Fruit fly (Drosophila melanogaster): ENCODE data around the gene CG31883.
A peak's percentile ranks its signal among the peaks of the same experiment; 100 is the strongest.

CG31883 gene

DNA sequence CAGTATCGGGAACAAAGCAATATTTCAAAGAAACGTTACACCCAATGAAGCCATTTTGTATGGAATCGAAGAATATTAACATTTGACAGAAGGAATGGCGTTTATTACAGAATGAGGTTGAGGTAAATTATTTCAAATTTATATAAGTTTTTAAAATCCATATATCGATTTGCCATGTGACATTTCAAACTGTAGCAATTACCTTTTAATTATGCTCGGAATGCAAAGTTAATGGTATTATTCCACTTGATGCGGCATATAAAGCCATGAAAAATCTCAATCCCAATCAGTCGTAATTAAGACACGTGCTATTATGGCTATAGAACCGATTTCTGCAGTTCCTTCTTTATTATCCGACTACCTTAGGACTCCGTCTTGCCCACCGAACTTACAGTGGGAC is at the start of gene CG31883:
TSS of gene CG31883 (plus strand) at position 301 of the 400 bp plus-strand sequence.
- no peak for TF ChIP-seq CG7101 (tag; optimal IDR thresholded peaks at IDR 0.05)
- TF ChIP-seq ovo (GFP tag; optimal IDR thresholded peaks at IDR 0.05) = no peak
- TF ChIP-seq CG12768 (GFP tag; optimal IDR thresholded peaks at IDR 0.05) = no peak
- no peak for TF ChIP-seq toe (GFP tag; optimal IDR thresholded peaks at IDR 0.05)
- TF ChIP-seq CG7045 (GFP tag; optimal IDR thresholded peaks at IDR 0.05) = no peak
- no peak for TF ChIP-seq CG33017 (tag; optimal IDR thresholded peaks at IDR 0.05)
- TF ChIP-seq CG1620 (GFP tag; optimal IDR thresholded peaks at IDR 0.05) = no peak
- TF ChIP-seq pad (GFP tag; optimal IDR thresholded peaks at IDR 0.05) = no peak
- TF ChIP-seq Clk (GFP tag; optimal IDR thresholded peaks at IDR 0.05) = no peak
- TF ChIP-seq Crg-1 (GFP tag; optimal IDR thresholded peaks at IDR 0.05) = no peak
- TF ChIP-seq Mnt (GFP tag; optimal IDR thresholded peaks at IDR 0.05) = no peak
- no peak for TF ChIP-seq CG14711 (tag; optimal IDR thresholded peaks at IDR 0.05)
- no peak for TF ChIP-seq CG5204 (GFP tag; optimal IDR thresholded peaks at IDR 0.05)
- no peak for TF ChIP-seq Hr96 (GFP tag; optimal IDR thresholded peaks at IDR 0.05)
- no peak for TF ChIP-seq cic (GFP tag; optimal IDR thresholded peaks at IDR 0.05)
- no peak for TF ChIP-seq bab1 (GFP tag; optimal IDR thresholded peaks at IDR 0.05)

DNA sequence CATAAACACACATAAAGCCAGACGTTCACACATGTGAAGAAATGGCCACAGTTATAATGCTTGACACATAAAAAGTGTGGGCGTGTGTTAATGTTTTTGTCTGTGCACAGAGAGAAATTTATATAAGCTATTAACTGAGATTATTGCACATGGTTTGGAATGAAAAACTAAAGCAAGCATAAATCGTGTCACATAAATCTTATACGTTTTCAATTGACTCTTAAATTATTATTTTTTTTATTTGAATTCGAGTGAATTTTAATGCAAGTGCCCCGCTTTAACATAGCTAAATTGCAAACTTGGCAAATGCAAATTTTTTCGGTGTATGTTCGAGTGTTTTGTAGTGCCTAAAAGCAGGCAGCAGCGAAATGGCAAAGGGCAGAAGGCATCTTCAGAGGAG is 40.8 kb upstream of the CG31883 start:
- TF ChIP-seq CG12768 (GFP tag; optimal IDR thresholded peaks at IDR 0.05) (no peak), bab1 (GFP tag; optimal IDR thresholded peaks at IDR 0.05) (peak; percentile 82), CG14711 (tag; optimal IDR thresholded peaks at IDR 0.05) (peak; percentile 8), cic (GFP tag; optimal IDR thresholded peaks at IDR 0.05) (no peak), CG7101 (tag; optimal IDR thresholded peaks at IDR 0.05) (no peak)

DNA sequence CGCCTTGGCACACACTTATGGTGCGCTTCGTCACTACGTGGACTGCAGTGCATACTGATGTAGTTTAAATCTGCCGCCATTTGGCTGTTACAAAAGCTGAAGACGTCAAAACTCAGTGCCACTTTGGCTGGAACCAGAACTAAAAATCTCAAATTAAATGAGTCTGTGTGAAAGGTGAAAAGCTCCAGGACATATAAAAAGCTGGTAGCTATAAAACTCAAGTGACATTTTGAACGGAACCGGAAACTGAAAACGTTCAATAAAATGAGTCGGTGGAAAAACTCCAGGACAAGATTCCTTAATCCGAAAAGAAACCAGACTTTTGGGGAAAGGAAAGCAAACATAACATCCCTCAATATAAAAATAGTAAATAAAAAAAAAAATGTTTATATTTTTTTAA is 37.5 kb upstream of the CG31883 start:
- TF ChIP-seq ovo (GFP tag; optimal IDR thresholded peaks at IDR 0.05) = no peak
- TF ChIP-seq toe (GFP tag; optimal IDR thresholded peaks at IDR 0.05) = peak; percentile 55
- no peak for TF ChIP-seq Mnt (GFP tag; optimal IDR thresholded peaks at IDR 0.05)
- TF ChIP-seq CG11617 (GFP tag; optimal IDR thresholded peaks at IDR 0.05) = no peak
- no peak for TF ChIP-seq Clk (GFP tag; optimal IDR thresholded peaks at IDR 0.05)
- peak; percentile 63 for TF ChIP-seq bab1 (GFP tag; optimal IDR thresholded peaks at IDR 0.05)
- no peak for TF ChIP-seq tj (GFP tag; optimal IDR thresholded peaks at IDR 0.05)
- TF ChIP-seq kay (GFP tag; ENCODE audit: borderline replicate concordance) = no peak
- TF ChIP-seq CG7045 (GFP tag; optimal IDR thresholded peaks at IDR 0.05) = peak; percentile 65
- no peak for TF ChIP-seq cnc (optimal IDR thresholded peaks at IDR 0.05)
- peak; percentile 18 for TF ChIP-seq CG5204 (GFP tag; optimal IDR thresholded peaks at IDR 0.05)
- TF ChIP-seq cic (GFP tag; optimal IDR thresholded peaks at IDR 0.05) = no peak
- no peak for TF ChIP-seq Crg-1 (GFP tag; optimal IDR thresholded peaks at IDR 0.05)
- peak; percentile 27 for TF ChIP-seq CG14711 (tag; optimal IDR thresholded peaks at IDR 0.05)
- peak; percentile 86 for TF ChIP-seq Hr96 (GFP tag; optimal IDR thresholded peaks at IDR 0.05)
- TF ChIP-seq CG1620 (GFP tag; optimal IDR thresholded peaks at IDR 0.05) = no peak
- peak; percentile 54 for TF ChIP-seq CG12768 (GFP tag; optimal IDR thresholded peaks at IDR 0.05)
- TF ChIP-seq CG7101 (tag; optimal IDR thresholded peaks at IDR 0.05) = peak; percentile 11
- TF ChIP-seq CG33017 (tag; optimal IDR thresholded peaks at IDR 0.05) = no peak
- peak; percentile 57 for TF ChIP-seq pad (GFP tag; optimal IDR thresholded peaks at IDR 0.05)

DNA sequence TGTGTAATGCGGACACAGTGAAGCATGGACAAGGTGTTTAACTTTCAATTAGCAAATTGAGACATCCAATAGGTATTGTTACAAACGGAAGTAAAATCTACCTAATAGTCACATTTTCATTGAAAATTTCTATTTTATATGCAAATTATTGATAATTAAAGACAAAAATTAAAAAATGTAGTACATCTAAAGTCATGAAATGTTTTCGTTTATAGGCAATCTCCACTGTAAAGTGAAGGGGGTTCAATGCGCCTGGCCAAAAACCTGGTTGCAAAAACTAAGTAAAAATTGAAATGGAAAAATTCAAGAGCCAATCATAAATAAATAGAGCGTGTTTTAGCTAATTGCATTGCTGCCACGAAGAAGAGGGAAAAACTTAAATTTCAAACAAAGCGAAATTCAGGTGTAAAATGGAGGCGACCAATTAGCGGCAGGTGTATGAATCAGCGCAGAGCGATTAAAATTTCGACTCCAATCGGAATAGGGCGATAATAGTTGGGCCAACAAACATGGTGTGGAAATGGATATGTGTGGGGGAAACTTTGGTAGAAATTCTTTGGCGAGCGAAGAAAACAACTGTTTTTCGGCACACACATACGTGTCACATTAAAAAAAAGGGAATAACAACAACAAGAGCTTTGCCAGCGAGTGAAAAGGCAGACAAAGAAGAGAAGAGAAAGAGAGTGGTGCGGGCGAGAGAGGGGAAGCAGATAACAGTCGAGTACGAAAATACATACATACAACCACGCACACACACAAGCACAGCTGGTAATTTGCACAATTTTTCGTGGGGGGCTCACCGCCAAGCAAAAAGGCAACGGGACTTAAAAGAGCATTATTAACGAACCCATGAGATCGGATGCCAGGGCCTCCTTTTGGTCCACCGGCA is 34.7 kb upstream of the CG31883 start:
- TF ChIP-seq CG7101 (tag; optimal IDR thresholded peaks at IDR 0.05) (peak; percentile 6), Hr96 (GFP tag; optimal IDR thresholded peaks at IDR 0.05) (peak; percentile 47), CG7045 (GFP tag; optimal IDR thresholded peaks at IDR 0.05) (peak; percentile 22), Mnt (GFP tag; optimal IDR thresholded peaks at IDR 0.05) (no peak), CG14711 (tag; optimal IDR thresholded peaks at IDR 0.05) (peak; percentile 41), Clk (GFP tag; optimal IDR thresholded peaks at IDR 0.05) (no peak), toe (GFP tag; optimal IDR thresholded peaks at IDR 0.05) (peak; percentile 30), ovo (GFP tag; optimal IDR thresholded peaks at IDR 0.05) (peak; percentile 18), bab1 (GFP tag; optimal IDR thresholded peaks at IDR 0.05) (peak; percentile 79), cnc (optimal IDR thresholded peaks at IDR 0.05) (no peak), tj (GFP tag; optimal IDR thresholded peaks at IDR 0.05) (peak; percentile 40), kay (GFP tag; ENCODE audit: borderline replicate concordance) (peak; percentile 93), pad (GFP tag; optimal IDR thresholded peaks at IDR 0.05) (peak; percentile 47), CG11617 (GFP tag; optimal IDR thresholded peaks at IDR 0.05) (no peak)

DNA sequence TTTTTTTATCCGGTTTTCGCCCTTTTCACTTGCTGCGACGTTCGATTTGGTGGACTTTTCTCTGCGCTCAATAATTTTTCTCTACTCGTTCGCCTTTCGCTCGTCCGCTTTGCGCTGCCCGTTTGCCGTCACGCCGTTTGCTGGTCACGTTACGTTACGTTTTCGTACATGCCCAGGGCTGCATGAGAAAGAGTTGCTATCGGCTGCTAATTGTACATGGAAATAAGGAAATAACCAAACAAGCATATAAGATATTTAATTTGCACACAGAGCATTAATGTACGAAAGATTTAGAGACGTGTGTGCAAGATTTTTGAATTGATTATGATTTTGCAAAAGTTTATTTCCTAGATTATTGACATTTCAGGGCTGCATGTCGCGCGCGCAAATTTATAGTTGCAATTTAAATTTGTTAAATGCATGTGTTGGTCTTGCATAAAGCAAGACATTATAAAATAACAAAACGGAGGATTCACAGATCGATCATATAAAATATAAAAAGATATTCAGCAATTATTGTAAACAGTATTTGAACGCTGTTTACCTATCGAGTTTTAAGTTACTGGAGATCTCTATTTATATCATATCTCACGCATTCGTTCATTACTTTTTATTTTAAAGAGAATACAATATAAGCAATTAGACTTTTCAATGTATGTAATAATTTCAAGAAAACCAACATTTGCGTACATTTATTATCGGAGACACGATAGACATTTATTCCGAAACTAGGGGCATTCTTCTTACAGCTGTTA is 33.5 kb upstream of the CG31883 start, which contains the start of gene Gdi:
TSS of gene Gdi (minus strand) at position 214 of the 755 bp plus-strand sequence.
- TF ChIP-seq toe (GFP tag; optimal IDR thresholded peaks at IDR 0.05) = peak; percentile 64
- TF ChIP-seq CG7045 (GFP tag; optimal IDR thresholded peaks at IDR 0.05) = peak; percentile 36
- TF ChIP-seq CG33017 (tag; optimal IDR thresholded peaks at IDR 0.05) = no peak
- peak; percentile 42 for TF ChIP-seq Clk (GFP tag; optimal IDR thresholded peaks at IDR 0.05)
- peak; percentile 19 for TF ChIP-seq CG7101 (tag; optimal IDR thresholded peaks at IDR 0.05)
- no peak for TF ChIP-seq Crg-1 (GFP tag; optimal IDR thresholded peaks at IDR 0.05)
- no peak for TF ChIP-seq CG12768 (GFP tag; optimal IDR thresholded peaks at IDR 0.05)
- TF ChIP-seq cnc (optimal IDR thresholded peaks at IDR 0.05) = peak; percentile 82 to 85
- peak; percentile 10 for TF ChIP-seq CG1620 (GFP tag; optimal IDR thresholded peaks at IDR 0.05)
- no peak for TF ChIP-seq pad (GFP tag; optimal IDR thresholded peaks at IDR 0.05)
- TF ChIP-seq CG11617 (GFP tag; optimal IDR thresholded peaks at IDR 0.05) = no peak
- no peak for TF ChIP-seq ovo (GFP tag; optimal IDR thresholded peaks at IDR 0.05)
- no peak for TF ChIP-seq tj (GFP tag; optimal IDR thresholded peaks at IDR 0.05)
- TF ChIP-seq kay (GFP tag; ENCODE audit: borderline replicate concordance) = no peak
- peak; percentile 74 for TF ChIP-seq bab1 (GFP tag; optimal IDR thresholded peaks at IDR 0.05)
- peak; percentile 54 for TF ChIP-seq Hr96 (GFP tag; optimal IDR thresholded peaks at IDR 0.05)
- TF ChIP-seq CG5204 (GFP tag; optimal IDR thresholded peaks at IDR 0.05) = peak; percentile 45
- TF ChIP-seq cic (GFP tag; optimal IDR thresholded peaks at IDR 0.05) = no peak
- peak; percentile 33 for TF ChIP-seq Mnt (GFP tag; optimal IDR thresholded peaks at IDR 0.05)
- peak; percentile 68 for TF ChIP-seq CG14711 (tag; optimal IDR thresholded peaks at IDR 0.05)

All from whole organism, adult.